Worm (Caenorhabditis elegans): ENCODE results near the gene glr-2.

ce11 chrIII:7095156-7095555 lies 49.6 kb downstream of the glr-2 start, which contains the start of gene nhr-9:
- TF ChIP-seq flt-1 (GFP tag; IDR thresholded peaks at IDR 0.05), result no peak
- TF ChIP-seq ref-1 (GFP tag; conservative IDR thresholded peaks at IDR 0.05), result no peak
- no peak for TF ChIP-seq cog-1 (tag; optimal IDR thresholded peaks at IDR 0.05)
- TF ChIP-seq klf-2 (GFP tag; conservative IDR thresholded peaks at IDR 0.05), result no peak
- TF ChIP-seq T22C8.4 (GFP tag; IDR thresholded peaks at IDR 0.05), result no peak
- no peak for TF ChIP-seq med-1 (GFP tag; optimal IDR thresholded peaks at IDR 0.05; ENCODE audit: insufficient read depth)
- TF ChIP-seq ztf-29 (GFP tag; IDR thresholded peaks at IDR 0.05), result no peak
- TF ChIP-seq ztf-23 (GFP tag; IDR thresholded peaks at IDR 0.05), result no peak
